Fruit fly (Drosophila melanogaster): ENCODE measurements around the gene whe.
A peak's percentile ranks its signal among the peaks of the same experiment; 100 is the strongest.

Gene whe

dm6 chrX:21375595-21376047 lies 27.0 kb downstream of the whe start (continued):
- TF ChIP-seq CG17829 (tag; optimal IDR thresholded peaks at IDR 0.05) (peak; percentile 16), CG8388 (GFP tag; optimal IDR thresholded peaks at IDR 0.05) (peak; percentile 3), NFAT (GFP tag; IDR thresholded peaks at IDR 0.05) (0 out of 2 replicates have a peak, but pooled peaks have one; percentile 41), Dek (tag; optimal IDR thresholded peaks at IDR 0.05) (peak; percentile 52), az2 (GFP tag; optimal IDR thresholded peaks at IDR 0.05) (peak; percentile 14), pb (GFP tag; optimal IDR thresholded peaks at IDR 0.05) (no peak), gfzf (GFP tag; optimal IDR thresholded peaks at IDR 0.05) (no peak), Drgx (GFP tag; IDR thresholded peaks at IDR 0.05) (peak; percentile 36; the same call in 1 of the 2 replicates), Hey (tag; optimal IDR thresholded peaks at IDR 0.05) (no peak), ro (GFP tag; IDR thresholded peaks at IDR 0.05) (no peak), CG10959 (GFP tag; IDR thresholded peaks at IDR 0.05) (no peak), seq (GFP tag; IDR thresholded peaks at IDR 0.05) (no peak), Jarid2 (GFP tag; optimal IDR thresholded peaks at IDR 0.05) (no peak), dmrt99B (tag; optimal IDR thresholded peaks at IDR 0.05) (peak; percentile 64), CG31388 (GFP tag; optimal IDR thresholded peaks at IDR 0.05) (no peak), CG3281 (GFP tag; optimal IDR thresholded peaks at IDR 0.05) (peak; percentile 61), Antp (GFP tag; optimal IDR thresholded peaks at IDR 0.05) (no peak), CG12155 (GFP tag; optimal IDR thresholded peaks at IDR 0.05) (peak; percentile 27), CG14667 (GFP tag; IDR thresholded peaks at IDR 0.05) (no peak), gro (GFP tag; optimal IDR thresholded peaks at IDR 0.05) (no peak), crp (GFP tag; optimal IDR thresholded peaks at IDR 0.05) (peak in 1 of 2 experiments; percentile 62), scrt (GFP tag; optimal IDR thresholded peaks at IDR 0.05) (peak; percentile 2), CG14860 (GFP tag; IDR thresholded peaks at IDR 0.05; ENCODE audit: partially characterized antibody) (no peak), klu (GFP tag; IDR thresholded peaks at IDR 0.05) (no peak), CG4282 (GFP tag; optimal IDR thresholded peaks at IDR 0.05) (no peak), danr (GFP tag; IDR thresholded peaks at IDR 0.05) (no peak), CG18599 (GFP tag; optimal IDR thresholded peaks at IDR 0.05) (peak; percentile 70), CG12219 (GFP tag; optimal IDR thresholded peaks at IDR 0.05) (no peak), Trl (optimal IDR thresholded peaks at IDR 0.05) (peak; percentile 20 to 48), Trl (GFP tag; optimal IDR thresholded peaks at IDR 0.05) (no peak), CG34422 (GFP tag; IDR thresholded peaks at IDR 0.05) (no peak), gsb-n (tag; optimal IDR thresholded peaks at IDR 0.05) (no peak), CG13894 (tag; optimal IDR thresholded peaks at IDR 0.05) (no peak), bsh (GFP tag; optimal IDR thresholded peaks at IDR 0.05) (peak in 1 of 2 experiments; percentile 37), Sry-δ (GFP tag; optimal IDR thresholded peaks at IDR 0.05) (no peak), lab (GFP tag; optimal IDR thresholded peaks at IDR 0.05) (peak; percentile 62), CG5245 (GFP tag; optimal IDR thresholded peaks at IDR 0.05) (no peak), shn (GFP tag; optimal IDR thresholded peaks at IDR 0.05) (no peak), CG5180 (GFP tag; optimal IDR thresholded peaks at IDR 0.05) (no peak), CG9817 (tag; optimal IDR thresholded peaks at IDR 0.05) (peak; percentile 13), CG7928 (GFP tag; optimal IDR thresholded peaks at IDR 0.05) (no peak), ranshi (GFP tag; IDR thresholded peaks at IDR 0.05) (0 out of 2 replicates have a peak, but pooled peaks have one; percentile 12), br (optimal IDR thresholded peaks at IDR 0.05) (no peak), peb (GFP tag; IDR thresholded peaks at IDR 0.05) (no peak), fu2 (GFP tag; optimal IDR thresholded peaks at IDR 0.05) (no peak), onecut (GFP tag; IDR thresholded peaks at IDR 0.05) (no peak; the same call in 1 of the 2 replicates), odd (GFP tag; optimal IDR thresholded peaks at IDR 0.05) (peak; percentile 18), nmo (GFP tag; optimal IDR thresholded peaks at IDR 0.05) (peak; percentile 42), ci (GFP tag; IDR thresholded peaks at IDR 0.05) (no peak), CG43689 (GFP tag; IDR thresholded peaks at IDR 0.05) (no peak), Hr51 (GFP tag; optimal IDR thresholded peaks at IDR 0.05) (no peak)

All from whole organism, embryonic.